Fruit fly (Drosophila melanogaster) whole organism, embryonic: ENCODE data around the gene Dbp21E2.

Experiments
- Adf1 ChIP-seq: fragments of 200-800 bp; sonication (Bioruptor generic); IDR thresholded peaks from 2 replicates; pipeline ENCODE4 v1.3.6; 2022; ENCODE audit warnings: missing biosample characterization, missing genetic modification characterization
- Atf3 ChIP-seq: fragments of 200-800 bp; sonication (Bioruptor generic); optimal IDR thresholded peaks from 3 replicates; lab custom pipeline; 2016; ENCODE audit warnings: missing biosample characterization, missing genetic modification characterization
- BEAF-32 ChIP-seq: fragments of 200-800 bp; sonication (Bioruptor generic); optimal IDR thresholded peaks from 3 replicates; lab custom pipeline; 2017; ENCODE audit warnings: missing biosample characterization, missing genetic modification characterization, mild to moderate bottlenecking, moderate library complexity, missing genetic modification reagents
- BtbVII ChIP-seq: fragments of 200-800 bp; sonication (Bioruptor generic); optimal IDR thresholded peaks from 3 replicates; lab custom pipeline; 2017; ENCODE audit warnings: missing biosample characterization, mild to moderate bottlenecking, missing genetic modification characterization
- Bteb2 ChIP-seq: fragments of 200-800 bp; sonication (Bioruptor generic); optimal IDR thresholded peaks from 2 replicates; lab custom pipeline; 2016; ENCODE audit warnings: missing biosample characterization, missing genetic modification characterization
- C15 ChIP-seq: fragments of 200-800 bp; sonication (Bioruptor generic); IDR thresholded peaks from 3 replicates; pipeline ENCODE4 v1.3.6; 2022; ENCODE audit warnings: missing biosample characterization, missing genetic modification characterization
- CG10565 ChIP-seq: fragments of 200-800 bp; sonication (Bioruptor generic); optimal IDR thresholded peaks from 3 replicates; lab custom pipeline; 2016; ENCODE audit warnings: missing biosample characterization, mild to moderate bottlenecking, missing genetic modification characterization
- CG11085 ChIP-seq: fragments of 200-800 bp; sonication (Bioruptor generic); IDR thresholded peaks from 2 replicates; pipeline ENCODE4 v1.3.6; 2022; ENCODE audit warnings: missing biosample characterization, missing genetic modification characterization
- CG13296 ChIP-seq: fragments of 200-800 bp; sonication (Bioruptor generic); optimal IDR thresholded peaks from 3 replicates; lab custom pipeline; 2018; ENCODE audit warnings: missing biosample characterization, mild to moderate bottlenecking, missing genetic modification characterization
- CG14860 ChIP-seq: fragments of 200-800 bp; sonication (Bioruptor generic); IDR thresholded peaks from 3 replicates; pipeline ENCODE4 v1.3.6; 2022; ENCODE audit warnings: missing biosample characterization, missing genetic modification characterization; ENCODE audit not compliant: partially characterized antibody
- CG15073 ChIP-seq: fragments of 200-800 bp; sonication (Bioruptor generic); optimal IDR thresholded peaks from 2 replicates; lab custom pipeline; 2016; ENCODE audit warnings: missing biosample characterization, missing genetic modification characterization
- CG17802 ChIP-seq: fragments of 200-800 bp; sonication (Bioruptor generic); optimal IDR thresholded peaks from 2 replicates; lab custom pipeline; 2018; ENCODE audit warnings: missing biosample characterization, mild to moderate bottlenecking, missing genetic modification characterization, moderate library complexity
- CG18011 ChIP-seq: fragments of 200-800 bp; sonication (Bioruptor generic); optimal IDR thresholded peaks from 2 replicates; lab custom pipeline; 2017; ENCODE audit warnings: missing biosample characterization, missing genetic modification characterization, mild to moderate bottlenecking, moderate library complexity, missing genotype
- CG34376 ChIP-seq: fragments of 200-800 bp; sonication (Bioruptor generic); optimal IDR thresholded peaks from 2 replicates; lab custom pipeline; 2018; ENCODE audit warnings: missing biosample characterization, mild to moderate bottlenecking, missing genetic modification characterization
- CG4282 ChIP-seq: fragments of 200-800 bp; sonication (Bioruptor generic); optimal IDR thresholded peaks from 2 replicates; lab custom pipeline; 2016; ENCODE audit warnings: missing biosample characterization, missing genetic modification characterization
- CG4328 ChIP-seq: fragments of 200-800 bp; sonication (Bioruptor generic); optimal IDR thresholded peaks from 3 replicates; lab custom pipeline; 2017; ENCODE audit warnings: missing biosample characterization, missing genetic modification reagents, missing genetic modification characterization
- CG6813 ChIP-seq: fragments of 200-800 bp; sonication (Bioruptor generic); optimal IDR thresholded peaks from 2 replicates; lab custom pipeline; 2017; ENCODE audit warnings: missing biosample characterization, missing genetic modification characterization, mild to moderate bottlenecking, moderate library complexity, missing genetic modification reagents
- CG7271 ChIP-seq: fragments of 200-800 bp; sonication (Bioruptor generic); optimal IDR thresholded peaks from 2 replicates; lab custom pipeline; 2018; ENCODE audit warnings: missing biosample characterization, mild to moderate bottlenecking, missing genetic modification characterization, moderate library complexity
- D19B ChIP-seq: fragments of 200-800 bp; sonication (Bioruptor generic); optimal IDR thresholded peaks from 2 replicates; lab custom pipeline; 2017; ENCODE audit warnings: missing biosample characterization, mild to moderate bottlenecking, missing genetic modification characterization
- Dad ChIP-seq: fragments of 200-800 bp; sonication (Bioruptor generic); optimal IDR thresholded peaks from 3 replicates; lab custom pipeline; 2016; ENCODE audit warnings: missing biosample characterization, missing genetic modification characterization
- Doc2 ChIP-seq: fragments of 200-800 bp; sonication (Bioruptor generic); IDR thresholded peaks from 2 replicates; pipeline ENCODE4 v1.3.6; 2022; ENCODE audit warnings: missing biosample characterization, missing genetic modification characterization
- Ets65A ChIP-seq: fragments of 200-800 bp; sonication (Bioruptor generic); peaks from one replicate; lab custom pipeline; 2016; ENCODE audit warnings: missing biosample characterization, missing genetic modification characterization
- Jarid2 ChIP-seq: fragments of 200-800 bp; sonication (Bioruptor generic); optimal IDR thresholded peaks from 3 replicates; lab custom pipeline; 2017; ENCODE audit warnings: mild to moderate bottlenecking, missing biosample characterization, missing genetic modification reagents, missing genetic modification characterization
- Rfx ChIP-seq: fragments of 200-800 bp; sonication (Bioruptor generic); IDR thresholded peaks from 2 replicates; pipeline ENCODE4 v1.3.6; 2022; ENCODE audit warnings: missing biosample characterization, missing genetic modification characterization
- Spps ChIP-seq: fragments of 200-800 bp; sonication (Bioruptor generic); optimal IDR thresholded peaks from 2 replicates; lab custom pipeline; 2018; ENCODE audit warnings: missing biosample characterization, mild to moderate bottlenecking, missing genetic modification characterization
- Sry-δ ChIP-seq: fragments of 200-800 bp; sonication (Bioruptor generic); optimal IDR thresholded peaks from 2 replicates; lab custom pipeline; 2016; ENCODE audit warnings: missing biosample characterization, missing genetic modification characterization
- Stat92E ChIP-seq, 3 experiments: fragments of >200 bp in 2 of 3; fragments of 200-800 bp in 1 of 3; sonication (Bioruptor generic) in 1 of 3; optimal IDR thresholded peaks; 2 replicates each; lab custom pipeline; 2017 to 2019; ENCODE audit warnings: missing biosample characterization in 3 of 3, missing genetic modification characterization in 3 of 3, mild to moderate bottlenecking in 1 of 3, moderate library complexity in 1 of 3
- Trl ChIP-seq, 3 experiments: fragments of >200 bp in 2 of 3; fragments of 200-800 bp in 1 of 3; sonication (Bioruptor generic) in 1 of 3; optimal IDR thresholded peaks; 2 replicates in 1 of 3; 3 replicates in 2 of 3; lab custom pipeline; 2016 to 2017; ENCODE audit warnings: missing biosample characterization in 1 of 3, missing genetic modification characterization in 1 of 3
- chn ChIP-seq: fragments of 200-800 bp; sonication (Bioruptor generic); optimal IDR thresholded peaks from 2 replicates; lab custom pipeline; 2016; ENCODE audit warnings: missing biosample characterization, missing genetic modification characterization
- crc ChIP-seq: fragments of 200-800 bp; sonication (Bioruptor generic); optimal IDR thresholded peaks from 2 replicates; lab custom pipeline; 2016; ENCODE audit warnings: missing biosample characterization, missing genetic modification characterization
- crol ChIP-seq: fragments of 200-800 bp; sonication (Bioruptor generic); IDR thresholded peaks from 2 replicates; pipeline ENCODE4 v1.3.6; 2022; ENCODE audit warnings: missing biosample characterization, missing genetic modification characterization
- dati ChIP-seq: fragments of 200-800 bp; sonication (Bioruptor generic); IDR thresholded peaks from 2 replicates; pipeline ENCODE4 v1.3.6; 2022; ENCODE audit warnings: missing biosample characterization, missing genetic modification characterization
- disco-r ChIP-seq: fragments of 200-800 bp; sonication (Bioruptor generic); optimal IDR thresholded peaks from 2 replicates; lab custom pipeline; 2016; ENCODE audit warnings: missing biosample characterization, missing genetic modification characterization
- dm ChIP-seq: fragments of 200-800 bp; sonication (Bioruptor generic); optimal IDR thresholded peaks from 3 replicates; lab custom pipeline; 2016; ENCODE audit warnings: missing biosample characterization, missing genetic modification characterization
- eve ChIP-seq, 2 experiments: fragments of >200 bp; optimal IDR thresholded peaks; 2 replicates each; lab custom pipeline; 2017; ENCODE audit warnings: missing biosample characterization in 2 of 2, missing genetic modification characterization in 2 of 2
- ftz-f1 ChIP-seq: fragments of 200-800 bp; sonication (Bioruptor generic); optimal IDR thresholded peaks from 2 replicates; lab custom pipeline; 2016; ENCODE audit warnings: missing biosample characterization, missing genetic modification characterization
- gfzf ChIP-seq: fragments of 200-800 bp; sonication (Bioruptor generic); optimal IDR thresholded peaks from 2 replicates; lab custom pipeline; 2016; ENCODE audit warnings: missing biosample characterization, mild to moderate bottlenecking, missing genetic modification characterization, moderate library complexity
- hth ChIP-seq: fragments of >200 bp; optimal IDR thresholded peaks from 2 replicates; lab custom pipeline; 2017; ENCODE audit warnings: inconsistent platforms
- ind ChIP-seq: fragments of 200-800 bp; sonication (Bioruptor generic); optimal IDR thresholded peaks from 3 replicates; lab custom pipeline; 2016; ENCODE audit warnings: missing biosample characterization, missing genetic modification characterization
- lbe ChIP-seq: fragments of 200-800 bp; sonication (Bioruptor generic); optimal IDR thresholded peaks from 2 replicates; lab custom pipeline; 2016; ENCODE audit warnings: missing biosample characterization, mild to moderate bottlenecking, missing genetic modification characterization
- lov ChIP-seq, 2 experiments: fragments of 200-800 bp in 1 of 2; fragments of >200 bp in 1 of 2; sonication (Bioruptor generic) in 1 of 2; IDR thresholded peaks in 1 of 2; optimal IDR thresholded peaks in 1 of 2; 2 replicates in 1 of 2; 3 replicates in 1 of 2; pipeline versions ENCODE4 v1.3.6 to Lab custom; 2017 to 2022; ENCODE audit warnings: missing biosample characterization in 1 of 2, missing genetic modification characterization in 1 of 2
- luna ChIP-seq: fragments of 200-800 bp; sonication (Bioruptor generic); optimal IDR thresholded peaks from 2 replicates; lab custom pipeline; 2016; ENCODE audit warnings: missing biosample characterization, missing genetic modification characterization
- org-1 ChIP-seq: fragments of 200-800 bp; sonication (Bioruptor generic); optimal IDR thresholded peaks from 2 replicates; lab custom pipeline; 2017; ENCODE audit warnings: missing biosample characterization, missing genetic modification characterization
- pan ChIP-seq, 4 experiments: fragments of >200 bp in 3 of 4; fragments of 200-800 bp in 1 of 4; sonication (Bioruptor generic) in 1 of 4; optimal IDR thresholded peaks in 3 of 4; IDR thresholded peaks in 1 of 4; 2 replicates each; pipeline versions ENCODE4 v1.3.6 to Lab custom; 2017 to 2022; ENCODE audit warnings: missing biosample characterization in 2 of 4, missing genetic modification characterization in 2 of 4, mixed read lengths in 1 of 4
- sim ChIP-seq: fragments of 200-800 bp; sonication (Bioruptor generic); IDR thresholded peaks from 2 replicates; pipeline ENCODE4 v1.3.6; 2022; ENCODE audit warnings: missing biosample characterization, missing genetic modification characterization
- vfl ChIP-seq: fragments of 200-800 bp; sonication (Bioruptor generic); optimal IDR thresholded peaks from 2 replicates; lab custom pipeline; 2016; ENCODE audit warnings: missing biosample characterization, missing genetic modification characterization
- wek ChIP-seq: fragments of 200-800 bp; sonication (Bioruptor generic); optimal IDR thresholded peaks from 3 replicates; lab custom pipeline; 2018; ENCODE audit warnings: missing biosample characterization, mild to moderate bottlenecking, missing genetic modification characterization, moderate library complexity
- zen ChIP-seq: fragments of 200-800 bp; sonication (Bioruptor generic); optimal IDR thresholded peaks from 3 replicates; lab custom pipeline; 2018; ENCODE audit warnings: missing biosample characterization, mild to moderate bottlenecking, missing genetic modification characterization, moderate library complexity
- zfh1 ChIP-seq: fragments of 200-800 bp; sonication (Bioruptor generic); IDR thresholded peaks from 3 replicates; pipeline ENCODE4 v1.3.6; 2022; ENCODE audit warnings: missing biosample characterization, missing genetic modification characterization

Dbp21E2 gene

DNA sequence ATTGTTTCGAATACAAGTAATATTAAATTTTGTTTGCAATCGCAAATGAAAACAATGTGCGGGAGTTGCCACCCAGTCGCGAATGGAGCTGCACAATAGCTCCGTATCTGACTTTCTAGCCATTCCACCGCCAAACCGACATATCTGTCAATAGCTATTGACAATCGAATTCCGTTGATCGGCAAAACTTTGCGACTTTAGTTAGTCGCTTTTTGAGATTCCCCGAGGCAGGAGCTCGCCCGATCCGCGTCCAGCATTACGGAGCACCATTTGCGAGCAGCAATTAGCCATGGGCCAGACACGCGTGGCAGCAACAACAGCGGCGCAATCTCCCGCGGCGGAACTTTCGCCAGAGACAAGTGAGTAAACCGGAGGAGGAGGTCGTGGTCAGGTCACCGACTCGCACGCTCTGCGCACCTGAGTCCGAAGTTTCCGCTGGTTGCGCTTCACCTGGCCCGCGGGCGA is 41.3 kb downstream of the Dbp21E2 start, which contains the start of the genes CG4291 and kraken (continued):
- TF ChIP-seq wek (GFP tag; lab: Kevin White, UChicago) (no peak), gfzf (GFP tag; lab: Kevin White, UChicago) (peak; percentile 30), BtbVII (peak; percentile 29), Stat92E (GFP tag; optimal IDR thresholded peaks at IDR 0.05; lab: Kevin White, UChicago) (peak in 1 of 3 experiments; percentile 56), Dad (GFP tag; lab: Kevin White, UChicago) (peak; percentile 58), Rfx (GFP tag; lab: Robert Waterston, UW) (peak; percentile 89), D19B (no peak), C15 (GFP tag; lab: Robert Waterston, UW) (no peak), sim (peak; percentile 49; the same call in 1 of the 2 replicates), BEAF-32 (GFP tag; lab: Kevin White, UChicago) (peak; percentile 43), lbe (GFP tag; lab: Kevin White, UChicago) (peak; percentile 9), crol (GFP tag; lab: Robert Waterston, UW) (0 out of 2 replicates have a peak, but pooled peaks have one; percentile 9), CG14860 (GFP tag; lab: Robert Waterston, UW) (no peak), CG15073 (GFP tag; lab: Kevin White, UChicago) (no peak), Spps (tag; lab: Kevin White, UChicago) (no peak), Jarid2 (GFP tag; lab: Kevin White, UChicago) (peak; percentile 88), zen (tag; lab: Kevin White, UChicago) (peak; percentile 24), Adf1 (GFP tag; lab: Robert Waterston, UW) (peak; percentile 57; the same call in 1 of the 2 replicates), Sry-δ (GFP tag; lab: Kevin White, UChicago) (peak; percentile 60), org-1 (GFP tag; lab: Kevin White, UChicago) (peak; percentile 20), lov (optimal IDR thresholded peaks at IDR 0.05; lab: Kevin White, UChicago) (no peak), lov (GFP tag; IDR thresholded peaks at IDR 0.05; lab: Robert Waterston, UW) (0 out of 3 replicates have a peak, but pooled peaks have one; percentile 60), Bteb2 (peak; percentile 54), CG17802 (tag; lab: Kevin White, UChicago) (no peak), CG6813 (GFP tag; lab: Kevin White, UChicago) (no peak), CG4328 (peak; percentile 31), CG10565 (GFP tag; lab: Kevin White, UChicago) (no peak), CG11085 (GFP tag; lab: Robert Waterston, UW) (peak; percentile 31; the same call in 1 of the 2 replicates), hth (no peak), chn (GFP tag; lab: Kevin White, UChicago) (peak; percentile 67), CG18011 (peak; percentile 27), CG4282 (GFP tag; lab: Kevin White, UChicago) (no peak), disco-r (GFP tag; lab: Kevin White, UChicago) (no peak), Ets65A (GFP tag; lab: Kevin White, UChicago) (peak; percentile 92), Trl (optimal IDR thresholded peaks at IDR 0.05; lab: Kevin White, UChicago) (no peak), Trl (GFP tag; optimal IDR thresholded peaks at IDR 0.05; lab: Kevin White, UChicago) (peak; percentile 47), ind (GFP tag; lab: Kevin White, UChicago) (peak; percentile 70), pan (optimal IDR thresholded peaks at IDR 0.05; lab: Kevin White, UChicago) (no peak), pan (GFP tag; optimal IDR thresholded peaks at IDR 0.05 in 1 of 2, IDR thresholded peaks at IDR 0.05 in 1 of 2) (peak in 1 of 2 experiments; percentile 46), CG13296 (peak; percentile 63), Atf3 (GFP tag; lab: Kevin White, UChicago) (peak; percentile 9), CG7271 (peak; percentile 10), CG34376 (GFP tag; lab: Kevin White, UChicago) (peak; percentile 58), luna (GFP tag; lab: Kevin White, UChicago) (no peak), dati (GFP tag; lab: Robert Waterston, UW) (no peak), dm (GFP tag; lab: Kevin White, UChicago) (peak; percentile 38), eve (GFP tag; optimal IDR thresholded peaks at IDR 0.05; lab: Kevin White, UChicago) (no peak), ftz-f1 (GFP tag; lab: Kevin White, UChicago) (peak; percentile 57), crc (peak; percentile 32), vfl (GFP tag; lab: Kevin White, UChicago) (peak; percentile 68), Doc2 (GFP tag; lab: Robert Waterston, UW) (no peak), zfh1 (peak; percentile 42; the same call in 1 of the 3 replicates)
